Worm (Caenorhabditis elegans): ENCODE data around the gene B0336.7.
A peak's percentile ranks its signal among the peaks of the same experiment; 100 is the strongest.

The B0336.7 gene

DNA sequence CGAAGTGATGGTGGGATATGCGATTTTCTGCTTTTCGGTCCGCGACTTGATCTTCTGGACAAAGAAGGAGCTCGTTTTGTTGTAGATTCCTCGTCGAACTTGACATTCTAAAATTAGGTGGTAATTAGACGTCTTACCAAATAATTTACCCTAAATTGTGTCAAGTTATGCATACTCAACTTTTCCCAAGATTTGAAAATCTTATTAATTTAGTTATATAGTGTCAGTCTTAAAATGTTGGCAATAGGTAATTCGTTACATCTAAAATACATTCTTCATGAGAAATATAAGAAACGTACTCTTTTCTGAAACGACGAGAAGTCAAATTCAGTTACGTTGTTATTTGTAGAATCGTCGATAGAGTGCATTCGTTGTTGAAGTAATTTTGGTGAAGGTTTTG lies 10.4 kb upstream of the B0336.7 start (continued):
- no peak for TF ChIP-seq nhr-41 (GFP tag; IDR thresholded peaks at IDR 0.05)

- TF ChIP-seq rbr-2 (tag; optimal IDR thresholded peaks at IDR 0.05), result peak; percentile 83
- no peak for TF ChIP-seq zip-11 (GFP tag; IDR thresholded peaks at IDR 0.05)
- no peak for TF ChIP-seq dmd-8 (GFP tag; IDR thresholded peaks at IDR 0.05)
- peak; percentile 40; the same call in 1 of the 2 replicates for TF ChIP-seq ceh-44 (GFP tag; IDR thresholded peaks at IDR 0.05)
- peak; percentile 83 to 96 for TF ChIP-seq lsy-2 (tag; optimal IDR thresholded peaks at IDR 0.05)
- TF ChIP-seq dmd-6 (GFP tag; IDR thresholded peaks at IDR 0.05), result peak; percentile 62
- TF ChIP-seq nhr-48 (tag; optimal IDR thresholded peaks at IDR 0.05), result peak; percentile 13
- no peak for TF ChIP-seq ceh-62 (tag; optimal IDR thresholded peaks at IDR 0.05)
- no peak for TF ChIP-seq cey-2 (tag; optimal IDR thresholded peaks at IDR 0.05; ENCODE audit: borderline replicate concordance, insufficient read depth)
- peak; percentile 49; the same call in 1 of the 2 replicates for TF ChIP-seq ctbp-1 (GFP tag; IDR thresholded peaks at IDR 0.05)
- TF ChIP-seq nhr-77 (tag; optimal IDR thresholded peaks at IDR 0.05), result peak; percentile 96
- peak; percentile 15 for TF ChIP-seq spr-1 (tag; optimal IDR thresholded peaks at IDR 0.05)
- TF ChIP-seq T26A8.4 (GFP tag; IDR thresholded peaks at IDR 0.05), result peak; percentile 84
- peak; percentile 83 for TF ChIP-seq nhr-28 (tag; optimal IDR thresholded peaks at IDR 0.05)
- peak; percentile 77 for TF ChIP-seq hmg-1.1 (GFP tag; IDR thresholded peaks at IDR 0.05)
- no peak for TF ChIP-seq php-3 (GFP tag; IDR thresholded peaks at IDR 0.05)
- no peak for TF ChIP-seq Y75B8A.6 (GFP tag; IDR thresholded peaks at IDR 0.05)
- no peak for TF ChIP-seq F49E8.2 (tag; optimal IDR thresholded peaks at IDR 0.05; ENCODE audit: borderline replicate concordance)
- peak; percentile 70 for TF ChIP-seq zfp-2 (tag; optimal IDR thresholded peaks at IDR 0.05)
- no peak for TF ChIP-seq unc-39 (tag; optimal IDR thresholded peaks at IDR 0.05)
- peak; percentile 54 for TF ChIP-seq fkh-10 (GFP tag; optimal IDR thresholded peaks at IDR 0.05)
- TF ChIP-seq ama-1 (optimal IDR thresholded peaks at IDR 0.05), result peak; percentile 77
- TF ChIP-seq unc-62 (GFP tag; optimal IDR thresholded peaks at IDR 0.05 in 1 of 2), result peak in 1 of 2 experiments; percentile 21
- TF ChIP-seq unc-62 (tag; optimal IDR thresholded peaks at IDR 0.05), result no peak
- TF ChIP-seq daf-19 (GFP tag; conservative IDR thresholded peaks at IDR 0.05), result no peak
- TF ChIP-seq lin-13 (GFP tag; optimal IDR thresholded peaks at IDR 0.05), result peak; percentile 90
- TF ChIP-seq mdl-1 (tag; optimal IDR thresholded peaks at IDR 0.05), result peak in 1 of 2 experiments; percentile 71
- TF ChIP-seq attf-4 (tag; optimal IDR thresholded peaks at IDR 0.05), result no peak
- TF ChIP-seq daf-16 (GFP tag; optimal IDR thresholded peaks at IDR 0.05), result peak in 1 of 2 experiments; percentile 38
- TF ChIP-seq daf-16 (tag; optimal IDR thresholded peaks at IDR 0.05), result peak; percentile 72
- TF ChIP-seq tra-1 (GFP tag; IDR thresholded peaks at IDR 0.05), result peak; percentile 65; the same call in 1 of the 2 replicates
- TF ChIP-seq Y5F2A.4 (GFP tag; optimal IDR thresholded peaks at IDR 0.05), result no peak
- peak; percentile 96 for TF ChIP-seq mep-1 (tag; optimal IDR thresholded peaks at IDR 0.05)
- no peak for TF ChIP-seq Y105C5A.15 (GFP tag; IDR thresholded peaks at IDR 0.05)
- TF ChIP-seq F10B5.3 (tag; optimal IDR thresholded peaks at IDR 0.05), result no peak
- TF ChIP-seq F37D6.2 (tag; optimal IDR thresholded peaks at IDR 0.05), result peak; percentile 59
- TF ChIP-seq saeg-2 (GFP tag; IDR thresholded peaks at IDR 0.05), result 0 out of 2 replicates have a peak, but pooled peaks have one; percentile 14
- TF ChIP-seq dve-1 (tag; optimal IDR thresholded peaks at IDR 0.05; ENCODE audit: insufficient read depth), result peak; percentile 94
- TF ChIP-seq nhr-102 (tag; optimal IDR thresholded peaks at IDR 0.05), result peak; percentile 52
- TF ChIP-seq lin-38 (GFP tag; IDR thresholded peaks at IDR 0.05), result peak; percentile 85
- TF ChIP-seq lir-3 (tag; optimal IDR thresholded peaks at IDR 0.05), result no peak
- peak; percentile 56 for TF ChIP-seq unc-130 (GFP tag; optimal IDR thresholded peaks at IDR 0.05)
- TF ChIP-seq nhr-41 (GFP tag; IDR thresholded peaks at IDR 0.05), result no peak
- TF ChIP-seq jun-1 (tag; optimal IDR thresholded peaks at IDR 0.05), result peak; percentile 27
- TF ChIP-seq pqm-1 (tag; optimal IDR thresholded peaks at IDR 0.05), result peak; percentile 7
- TF ChIP-seq D1046.2 (GFP tag; IDR thresholded peaks at IDR 0.05), result no peak
- peak; percentile 63 for TF ChIP-seq ces-1 (GFP tag; optimal IDR thresholded peaks at IDR 0.05)
- 0 out of 2 replicates have a peak, but pooled peaks have one; percentile 23 for TF ChIP-seq ZK337.2 (GFP tag; IDR thresholded peaks at IDR 0.05)
- peak in 1 of 2 experiments; percentile 58 for TF ChIP-seq ZK546.5 (tag; optimal IDR thresholded peaks at IDR 0.05)
Measured at ce11 chrIII:5706077-5706627, 9.0 kb upstream of the B0336.7 start, which contains the start of gene rpl-23. rpl-23 (minus strand) TSS chrIII:5706127.

Measured in whole organism, L4 larva.